Fruit fly (Drosophila melanogaster) whole organism, embryonic: ENCODE measurements around the gene CHES-1-like.

ENCODE experiments used
- Atf6 ChIP-seq: fragments of 200-800 bp; sonication (Bioruptor generic); IDR thresholded peaks from 2 replicates; pipeline ENCODE4 v1.3.6; 2022; ENCODE audit warnings: missing biosample characterization, missing genetic modification characterization
- CG1024 ChIP-seq: fragments of 200-800 bp; sonication (Bioruptor generic); IDR thresholded peaks from 2 replicates; pipeline ENCODE4 v1.3.6; 2022; ENCODE audit warnings: missing biosample characterization, missing genetic modification characterization
- CG11456 ChIP-seq: fragments of 200-800 bp; sonication (Bioruptor generic); IDR thresholded peaks from 3 replicates; pipeline ENCODE4 v1.3.6; 2022; ENCODE audit warnings: missing biosample characterization, missing genetic modification characterization
- CG12942 ChIP-seq: fragments of 200-800 bp; sonication (Bioruptor generic); optimal IDR thresholded peaks from 3 replicates; lab custom pipeline; 2016; ENCODE audit warnings: missing biosample characterization, missing genetic modification characterization
- CG13424 ChIP-seq: fragments of 200-800 bp; sonication (Bioruptor generic); optimal IDR thresholded peaks from 2 replicates; lab custom pipeline; 2019; ENCODE audit warnings: missing biosample characterization, mild to moderate bottlenecking, missing genetic modification characterization, moderate library complexity
- CG14667 ChIP-seq: fragments of 200-800 bp; sonication (Bioruptor generic); IDR thresholded peaks from 2 replicates; pipeline ENCODE4 v1.3.6; 2022; ENCODE audit warnings: missing biosample characterization, missing genetic modification characterization
- CG15514 ChIP-seq: fragments of 200-800 bp; sonication (Bioruptor generic); optimal IDR thresholded peaks from 3 replicates; lab custom pipeline; 2017; ENCODE audit warnings: missing biosample characterization, missing genetic modification characterization, mild to moderate bottlenecking, moderate library complexity, missing genetic modification reagents
- CG17385 ChIP-seq: fragments of 200-800 bp; sonication (Bioruptor generic); optimal IDR thresholded peaks from 3 replicates; lab custom pipeline; 2018; ENCODE audit warnings: missing biosample characterization, mild to moderate bottlenecking, missing genetic modification characterization
- CG17612 ChIP-seq: fragments of 200-800 bp; sonication (Bioruptor generic); IDR thresholded peaks from 2 replicates; pipeline ENCODE4 v1.3.6; 2022; ENCODE audit warnings: missing biosample characterization, missing genetic modification characterization
- CG1792 ChIP-seq: fragments of 200-800 bp; sonication (Bioruptor generic); optimal IDR thresholded peaks from 2 replicates; lab custom pipeline; 2016; ENCODE audit warnings: missing biosample characterization, missing genetic modification characterization
- CG1832 ChIP-seq: fragments of 200-800 bp; sonication (Bioruptor generic); optimal IDR thresholded peaks from 2 replicates; lab custom pipeline; 2017; ENCODE audit warnings: missing biosample characterization, mild to moderate bottlenecking, missing genetic modification characterization, inconsistent platforms
- CG3163 ChIP-seq: fragments of 200-800 bp; sonication (Bioruptor generic); optimal IDR thresholded peaks from 3 replicates; lab custom pipeline; 2016; ENCODE audit warnings: missing biosample characterization, missing genetic modification characterization
- CG42726 ChIP-seq: fragments of 200-800 bp; sonication (Bioruptor generic); IDR thresholded peaks from 2 replicates; pipeline ENCODE4 v1.3.6; 2022; ENCODE audit warnings: missing biosample characterization, missing genetic modification characterization; ENCODE audit not compliant: partially characterized antibody
- CG4424 ChIP-seq: fragments of 200-800 bp; sonication (Bioruptor generic); optimal IDR thresholded peaks from 3 replicates; lab custom pipeline; 2016; ENCODE audit warnings: missing biosample characterization, missing genetic modification characterization
- CG6765 ChIP-seq: fragments of 200-800 bp; sonication (Bioruptor generic); optimal IDR thresholded peaks from 3 replicates; lab custom pipeline; 2017; ENCODE audit warnings: missing biosample characterization, mild to moderate bottlenecking, missing genetic modification characterization
- CG7786 ChIP-seq: fragments of 200-800 bp; sonication (Bioruptor generic); optimal IDR thresholded peaks from 2 replicates; lab custom pipeline; 2016; ENCODE audit warnings: missing biosample characterization, missing genetic modification characterization
- CG7987 ChIP-seq: fragments of 200-800 bp; sonication (Bioruptor generic); optimal IDR thresholded peaks from 2 replicates; lab custom pipeline; 2018; ENCODE audit warnings: missing biosample characterization, mild to moderate bottlenecking, missing genetic modification characterization, moderate library complexity
- CG8290 ChIP-seq, 3 experiments: fragments of 200-800 bp; sonication (Bioruptor generic); optimal IDR thresholded peaks; 2 replicates each; lab custom pipeline; 2016 to 2019; ENCODE audit warnings: missing biosample characterization in 3 of 3, missing genetic modification characterization in 3 of 3, mild to moderate bottlenecking in 2 of 3, moderate library complexity in 1 of 3
- CG8924 ChIP-seq: fragments of 200-800 bp; optimal IDR thresholded peaks from 3 replicates; lab custom pipeline; 2019; ENCODE audit warnings: missing biosample characterization, mild to moderate bottlenecking, missing genetic modification characterization, moderate library complexity
- CG8944 ChIP-seq: fragments of 200-800 bp; sonication (Bioruptor generic); optimal IDR thresholded peaks from 3 replicates; lab custom pipeline; 2016; ENCODE audit warnings: missing biosample characterization, missing genetic modification characterization
- Doc2 ChIP-seq: fragments of 200-800 bp; sonication (Bioruptor generic); IDR thresholded peaks from 2 replicates; pipeline ENCODE4 v1.3.6; 2022; ENCODE audit warnings: missing biosample characterization, missing genetic modification characterization
- Eip74EF ChIP-seq, 2 experiments: fragments of 200-800 bp in 1 of 2; fragments of >200 bp in 1 of 2; sonication (Bioruptor generic) in 1 of 2; optimal IDR thresholded peaks; 2 replicates each; lab custom pipeline; 2017 to 2019; ENCODE audit warnings: missing biosample characterization in 2 of 2, missing genetic modification characterization in 2 of 2, mild to moderate bottlenecking in 1 of 2, moderate library complexity in 1 of 2
- Ets97D ChIP-seq: fragments of 200-800 bp; sonication (Bioruptor generic); optimal IDR thresholded peaks from 3 replicates; lab custom pipeline; 2016; ENCODE audit warnings: missing biosample characterization, missing genetic modification characterization
- NFAT ChIP-seq: fragments of 200-800 bp; sonication (Bioruptor generic); IDR thresholded peaks from 2 replicates; pipeline ENCODE4 v1.3.6; 2022; ENCODE audit warnings: missing biosample characterization, missing genetic modification characterization
- Oli ChIP-seq: fragments of 200-800 bp; sonication (Bioruptor generic); optimal IDR thresholded peaks from 2 replicates; lab custom pipeline; 2018; ENCODE audit warnings: missing biosample characterization, mild to moderate bottlenecking, missing genetic modification characterization, moderate library complexity
- Rx ChIP-seq: fragments of 200-800 bp; sonication (Bioruptor generic); IDR thresholded peaks from 2 replicates; pipeline ENCODE4 v1.3.6; 2022; ENCODE audit warnings: missing biosample characterization, missing genetic modification characterization
- ara ChIP-seq: fragments of 200-800 bp; sonication (Bioruptor generic); IDR thresholded peaks from 2 replicates; pipeline ENCODE4 v1.3.6; 2022; ENCODE audit warnings: missing biosample characterization, missing genetic modification characterization
- bowl ChIP-seq: fragments of 200-800 bp; sonication (Bioruptor generic); IDR thresholded peaks from 2 replicates; pipeline ENCODE4 v1.3.6; 2022; ENCODE audit warnings: missing biosample characterization, missing genetic modification characterization
- cad ChIP-seq: fragments of >200 bp; optimal IDR thresholded peaks from 2 replicates; lab custom pipeline; 2017; ENCODE audit warnings: missing biosample characterization, missing genetic modification characterization
- chn ChIP-seq: fragments of 200-800 bp; sonication (Bioruptor generic); optimal IDR thresholded peaks from 2 replicates; lab custom pipeline; 2016; ENCODE audit warnings: missing biosample characterization, missing genetic modification characterization
- crol ChIP-seq: fragments of 200-800 bp; sonication (Bioruptor generic); IDR thresholded peaks from 2 replicates; pipeline ENCODE4 v1.3.6; 2022; ENCODE audit warnings: missing biosample characterization, missing genetic modification characterization
- dysf ChIP-seq: fragments of 200-800 bp; sonication (Bioruptor generic); IDR thresholded peaks from 3 replicates; pipeline ENCODE4 v1.3.6; 2022; ENCODE audit warnings: missing biosample characterization, missing genetic modification characterization
- ems ChIP-seq: fragments of 200-800 bp; sonication (Bioruptor generic); optimal IDR thresholded peaks from 3 replicates; lab custom pipeline; 2016; ENCODE audit warnings: missing biosample characterization, missing genetic modification characterization
- fru ChIP-seq: fragments of >200 bp; optimal IDR thresholded peaks from 2 replicates; lab custom pipeline; 2017
- grau ChIP-seq: fragments of 200-800 bp; optimal IDR thresholded peaks from 3 replicates; lab custom pipeline; 2019; ENCODE audit warnings: missing biosample characterization, mild to moderate bottlenecking, missing genetic modification characterization, moderate library complexity
- inv ChIP-seq: fragments of 200-800 bp; sonication (Bioruptor generic); IDR thresholded peaks from 2 replicates; pipeline ENCODE4 v1.3.6; 2022; ENCODE audit warnings: missing biosample characterization, missing genetic modification characterization; ENCODE audit not compliant: partially characterized antibody
- lola ChIP-seq, 3 experiments: fragments of >200 bp in 2 of 3; fragments of 200-800 bp in 1 of 3; sonication (Bioruptor generic) in 1 of 3; optimal IDR thresholded peaks; 2 replicates each; lab custom pipeline; 2017 to 2019; ENCODE audit warnings: missing biosample characterization in 3 of 3, missing genetic modification characterization in 3 of 3, mild to moderate bottlenecking in 1 of 3, moderate library complexity in 1 of 3
- maf-S ChIP-seq: fragments of 200-800 bp; sonication (Bioruptor generic); optimal IDR thresholded peaks from 2 replicates; lab custom pipeline; 2016; ENCODE audit warnings: missing biosample characterization, missing genetic modification characterization
- mam ChIP-seq: fragments of 200-800 bp; sonication (Bioruptor generic); optimal IDR thresholded peaks from 3 replicates; lab custom pipeline; 2016; ENCODE audit warnings: missing biosample characterization, missing genetic modification characterization
- nmo ChIP-seq: fragments of 200-800 bp; sonication (Bioruptor generic); optimal IDR thresholded peaks from 2 replicates; lab custom pipeline; 2018; ENCODE audit warnings: missing biosample characterization, mild to moderate bottlenecking, missing genetic modification characterization, moderate library complexity
- oc ChIP-seq: fragments of 200-800 bp; sonication (Bioruptor generic); optimal IDR thresholded peaks from 2 replicates; lab custom pipeline; 2018; ENCODE audit warnings: missing biosample characterization, mild to moderate bottlenecking, missing genetic modification characterization, moderate library complexity
- prd ChIP-seq, 3 experiments: fragments of >200 bp in 2 of 3; fragments of 200-800 bp in 1 of 3; sonication (Bioruptor generic) in 1 of 3; optimal IDR thresholded peaks in 2 of 3; IDR thresholded peaks in 1 of 3; 2 replicates in 2 of 3; 3 replicates in 1 of 3; pipeline versions ENCODE4 v1.3.6 to Lab custom; 2017 to 2022; ENCODE audit warnings: missing biosample characterization in 1 of 3, missing genetic modification characterization in 1 of 3
- pros ChIP-seq: fragments of 200-800 bp; sonication (Bioruptor generic); optimal IDR thresholded peaks from 3 replicates; lab custom pipeline; 2019; ENCODE audit warnings: missing biosample characterization, mild to moderate bottlenecking, missing genetic modification characterization, moderate library complexity
- ranshi ChIP-seq: fragments of 200-800 bp; sonication (Bioruptor generic); IDR thresholded peaks from 2 replicates; pipeline ENCODE4 v1.3.6; 2022; ENCODE audit warnings: missing biosample characterization, missing genetic modification characterization
- scrt ChIP-seq: fragments of 200-800 bp; sonication (Bioruptor generic); optimal IDR thresholded peaks from 2 replicates; lab custom pipeline; 2018; ENCODE audit warnings: missing biosample characterization, mild to moderate bottlenecking, missing genetic modification characterization, moderate library complexity
- sens ChIP-seq: fragments of 200-800 bp; sonication (Bioruptor generic); peaks from one replicate; lab custom pipeline; 2016; ENCODE audit warnings: missing biosample characterization, missing genetic modification characterization
- sim ChIP-seq: fragments of 200-800 bp; sonication (Bioruptor generic); IDR thresholded peaks from 2 replicates; pipeline ENCODE4 v1.3.6; 2022; ENCODE audit warnings: missing biosample characterization, missing genetic modification characterization
- sima ChIP-seq: fragments of 200-800 bp; sonication (Bioruptor generic); optimal IDR thresholded peaks from 2 replicates; lab custom pipeline; 2016; ENCODE audit warnings: missing biosample characterization, missing genetic modification characterization
- slp2 ChIP-seq: fragments of 200-800 bp; sonication (Bioruptor generic); optimal IDR thresholded peaks from 2 replicates; lab custom pipeline; 2016; ENCODE audit warnings: missing biosample characterization, missing genetic modification characterization
- tna ChIP-seq: fragments of 200-800 bp; sonication (Bioruptor generic); IDR thresholded peaks from 2 replicates; pipeline ENCODE4 v1.3.6; 2022; ENCODE audit warnings: missing biosample characterization, missing genetic modification characterization; ENCODE audit not compliant: partially characterized antibody
- unpg ChIP-seq: fragments of 200-800 bp; sonication (Bioruptor generic); optimal IDR thresholded peaks from 3 replicates; lab custom pipeline; 2018; ENCODE audit warnings: missing biosample characterization, mild to moderate bottlenecking, missing genetic modification characterization, moderate library complexity

Gene CHES-1-like

DNA sequence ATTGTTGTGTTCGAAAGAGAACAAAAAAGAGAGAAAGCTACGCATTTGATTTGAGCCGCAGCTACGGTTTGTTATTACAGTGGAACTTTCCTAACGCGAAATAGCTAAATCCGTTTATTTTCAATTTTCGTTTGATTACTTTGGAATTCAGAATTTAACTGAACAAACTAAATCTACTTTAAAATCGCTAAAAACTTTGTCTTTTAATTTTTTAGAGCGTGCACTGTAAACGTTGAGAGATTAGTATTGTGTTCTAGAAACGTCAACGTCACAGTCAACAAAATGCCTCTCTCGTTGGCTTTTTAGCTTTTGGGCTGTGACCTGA is 16.5 kb downstream of the CHES-1-like start (continued):
- TF ChIP-seq ranshi = peak; percentile 79
- TF ChIP-seq CG1792 (GFP tag; lab: Kevin White, UChicago) = peak; percentile 44
- TF ChIP-seq chn (GFP tag; lab: Kevin White, UChicago) = peak; percentile 41
- TF ChIP-seq CG3163 = peak; percentile 93
- peak; percentile 25 for TF ChIP-seq CG12942 (GFP tag; lab: Kevin White, UChicago)
- TF ChIP-seq Rx (GFP tag; lab: Robert Waterston, UW) = peak; percentile 55
- no peak for TF ChIP-seq CG7987
- peak; percentile 84 for TF ChIP-seq dysf (GFP tag; lab: Robert Waterston, UW)
- no peak for TF ChIP-seq CG6765 (GFP tag; lab: Kevin White, UChicago)
- TF ChIP-seq cad = no peak
- TF ChIP-seq CG42726 (GFP tag; lab: Robert Waterston, UW) = no peak
- TF ChIP-seq prd (optimal IDR thresholded peaks at IDR 0.05; lab: Kevin White, UChicago) = no peak
- TF ChIP-seq prd (GFP tag; IDR thresholded peaks at IDR 0.05; lab: Robert Waterston, UW) = peak; percentile 81
- peak; percentile 18 for TF ChIP-seq ems (GFP tag; lab: Kevin White, UChicago)
- TF ChIP-seq nmo = peak; percentile 61
- TF ChIP-seq Doc2 (GFP tag; lab: Robert Waterston, UW) = no peak
- no peak for TF ChIP-seq sim (GFP tag; lab: Robert Waterston, UW)
- TF ChIP-seq CG15514 = peak; percentile 30
- peak; percentile 77 for TF ChIP-seq oc
- TF ChIP-seq CG4424 (GFP tag; lab: Kevin White, UChicago) = peak; percentile 46
- TF ChIP-seq scrt (GFP tag; lab: Kevin White, UChicago) = peak; percentile 54
- TF ChIP-seq unpg = peak; percentile 76
- TF ChIP-seq CG8924 (tag; lab: Kevin White, UChicago) = peak; percentile 57
- no peak for TF ChIP-seq CG17385
- peak; percentile 85 for TF ChIP-seq sens
- peak; percentile 59; the same call in 1 of the 2 replicates for TF ChIP-seq CG14667
- TF ChIP-seq tna (GFP tag; lab: Robert Waterston, UW) = no peak
- no peak for TF ChIP-seq sima (GFP tag; lab: Kevin White, UChicago)
- TF ChIP-seq CG7786 (GFP tag; lab: Kevin White, UChicago) = peak; percentile 75
- TF ChIP-seq ara (GFP tag; lab: Robert Waterston, UW) = peak; percentile 74; the same call in 1 of the 2 replicates
- peak; percentile 73 for TF ChIP-seq mam
- TF ChIP-seq CG11456 (GFP tag; lab: Robert Waterston, UW) = peak; percentile 70
- TF ChIP-seq NFAT (GFP tag; lab: Robert Waterston, UW) = peak; percentile 63
- peak; percentile 70 for TF ChIP-seq CG13424
- TF ChIP-seq Oli (tag; lab: Kevin White, UChicago) = peak; percentile 59
- peak in 1 of 3 experiments; percentile 17 for TF ChIP-seq lola (GFP tag; optimal IDR thresholded peaks at IDR 0.05; lab: Kevin White, UChicago)
- TF ChIP-seq pros (GFP tag; lab: Kevin White, UChicago) = no peak
- no peak for TF ChIP-seq Ets97D (GFP tag; lab: Kevin White, UChicago)
- no peak for TF ChIP-seq inv (GFP tag; lab: Robert Waterston, UW)
- peak; percentile 92 for TF ChIP-seq Atf6 (GFP tag; lab: Robert Waterston, UW)
- peak; percentile 33 for TF ChIP-seq CG8944 (GFP tag; lab: Kevin White, UChicago)
- TF ChIP-seq CG1024 = no peak
- TF ChIP-seq grau (tag; lab: Kevin White, UChicago) = peak; percentile 97
- no peak for TF ChIP-seq crol (GFP tag; lab: Robert Waterston, UW)
- no peak for TF ChIP-seq CG8290 (GFP tag; optimal IDR thresholded peaks at IDR 0.05; lab: Kevin White, UChicago)
- peak in 1 of 2 experiments; percentile 77 for TF ChIP-seq CG8290 (tag; optimal IDR thresholded peaks at IDR 0.05; lab: Kevin White, UChicago)
- TF ChIP-seq fru (lab: Kevin White, UChicago) = no peak
- TF ChIP-seq CG17612 = no peak
- no peak for TF ChIP-seq CG1832 (GFP tag; lab: Kevin White, UChicago)
- TF ChIP-seq Eip74EF (GFP tag; optimal IDR thresholded peaks at IDR 0.05; lab: Kevin White, UChicago) = peak in 1 of 2 experiments; percentile 36
- TF ChIP-seq maf-S (GFP tag; lab: Kevin White, UChicago) = peak; percentile 20
- TF ChIP-seq bowl = peak; percentile 48; the same call in 1 of the 2 replicates
- TF ChIP-seq slp2 = peak; percentile 48
